Worm (Caenorhabditis elegans): Measurements from ENCODE around the gene ttr-10.

- no peak for TF ChIP-seq nhr-28 (tag; optimal IDR thresholded peaks at IDR 0.05)
- TF ChIP-seq nhr-237 (tag; optimal IDR thresholded peaks at IDR 0.05) = no peak
- TF ChIP-seq fos-1 (tag; optimal IDR thresholded peaks at IDR 0.05) = no peak
- TF ChIP-seq nhr-77 (tag; optimal IDR thresholded peaks at IDR 0.05) = no peak
- TF ChIP-seq elt-2 (tag; optimal IDR thresholded peaks at IDR 0.05) = peak; percentile 7
- TF ChIP-seq unc-39 (tag; optimal IDR thresholded peaks at IDR 0.05) = no peak
- TF ChIP-seq unc-62 (GFP tag; optimal IDR thresholded peaks at IDR 0.05) = no peak
- peak; percentile 44 for TF ChIP-seq snpc-4 (tag; optimal IDR thresholded peaks at IDR 0.05)
- TF ChIP-seq ama-1 (optimal IDR thresholded peaks at IDR 0.05) = no peak
- no peak for TF ChIP-seq elt-1 (tag; optimal IDR thresholded peaks at IDR 0.05)
Measured at ce11 chrV:7587637-7588036, 33.9 kb upstream of the ttr-10 start, which contains the start of the genes F19F10.11 and C50E3.5.

Measured in whole organism, L3 larva.